Worm (Caenorhabditis elegans): ENCODE measurements around the gene srsx-24.

srsx-24 gene

ce11 chrV:7403501-7403900, 24.2 kb upstream of the srsx-24 start:
- TF ChIP-seq zip-2 (tag; optimal IDR thresholded peaks at IDR 0.05): no peak
- TF ChIP-seq unc-62 (GFP tag; optimal IDR thresholded peaks at IDR 0.05 in 1 of 2): peak in 1 of 2 experiments; percentile 92
- TF ChIP-seq unc-62 (tag; optimal IDR thresholded peaks at IDR 0.05): no peak
- TF ChIP-seq F10B5.3 (tag; optimal IDR thresholded peaks at IDR 0.05): no peak
- no peak for TF ChIP-seq nhr-25 (tag; optimal IDR thresholded peaks at IDR 0.05; ENCODE audit: borderline replicate concordance, insufficient read depth)
- TF ChIP-seq nhr-237 (tag; optimal IDR thresholded peaks at IDR 0.05): no peak

ce11 chrV:7402355-7402754, 23.1 kb upstream of the srsx-24 start, which contains the start of gene srj-13:
TSS of gene srj-13 (plus strand) at chrV:7402655.
- no peak for TF ChIP-seq nhr-77 (tag; optimal IDR thresholded peaks at IDR 0.05)
- no peak for TF ChIP-seq lin-15B (tag; optimal IDR thresholded peaks at IDR 0.05)
- TF ChIP-seq mes-2 (tag; optimal IDR thresholded peaks at IDR 0.05; ENCODE audit: poor library complexity, severe bottlenecking): no peak
- TF ChIP-seq aha-1 (tag): peak; percentile 32

- TF ChIP-seq ctbp-1 (GFP tag; IDR thresholded peaks at IDR 0.05): no peak
- no peak for TF ChIP-seq dpl-1 (GFP tag; optimal IDR thresholded peaks at IDR 0.05)
- TF ChIP-seq ama-1 (optimal IDR thresholded peaks at IDR 0.05): no peak
- TF ChIP-seq nhr-48 (tag; optimal IDR thresholded peaks at IDR 0.05): no peak
- no peak for TF ChIP-seq zfp-2 (tag; optimal IDR thresholded peaks at IDR 0.05)
- TF ChIP-seq snpc-4 (tag; optimal IDR thresholded peaks at IDR 0.05): no peak
- no peak for TF ChIP-seq zip-11 (GFP tag; IDR thresholded peaks at IDR 0.05)
Observed at ce11 chrV:7400588-7400987, 21.3 kb upstream of the srsx-24 start, which contains the start of gene srx-60. TSS of gene srx-60 (plus strand) at chrV:7400888.

ce11 chrV:7400095-7400494, 20.8 kb upstream of the srsx-24 start, which contains the start of gene cnc-9:
TSS of gene cnc-9 (minus strand) at chrV:7400195.
- TF ChIP-seq Y105C5A.15 (GFP tag; IDR thresholded peaks at IDR 0.05) (no peak), arid-1 (GFP tag; conservative IDR thresholded peaks at IDR 0.05) (no peak)

- TF ChIP-seq F44E2.7 (GFP tag; IDR thresholded peaks at IDR 0.05) (no peak), spr-3 (GFP tag; optimal IDR thresholded peaks at IDR 0.05) (no peak), dpl-1 (GFP tag; optimal IDR thresholded peaks at IDR 0.05) (no peak), lim-7 (GFP tag; IDR thresholded peaks at IDR 0.05) (no peak), daf-8 (GFP tag; IDR thresholded peaks at IDR 0.05) (no peak), nhr-11 (tag; optimal IDR thresholded peaks at IDR 0.05) (no peak), fkh-10 (GFP tag; optimal IDR thresholded peaks at IDR 0.05) (no peak), arid-1 (GFP tag; conservative IDR thresholded peaks at IDR 0.05) (no peak), pqm-1 (tag; optimal IDR thresholded peaks at IDR 0.05) (no peak), ztf-7 (tag; optimal IDR thresholded peaks at IDR 0.05) (no peak), D1046.2 (GFP tag; IDR thresholded peaks at IDR 0.05) (no peak)
Observed at ce11 chrV:7399202-7399601, 19.9 kb upstream of the srsx-24 start, which contains the start of gene gst-41. TSS of gene gst-41 (minus strand) at chrV:7399302.

- TF ChIP-seq gei-8 (GFP tag; optimal IDR thresholded peaks at IDR 0.05) (no peak), T26A8.4 (GFP tag; IDR thresholded peaks at IDR 0.05) (no peak), unc-62 (GFP tag; optimal IDR thresholded peaks at IDR 0.05 in 1 of 2) (peak in 1 of 2 experiments; percentile 2), unc-62 (tag; optimal IDR thresholded peaks at IDR 0.05) (no peak)
Observed at ce11 chrV:7395359-7395758, 16.1 kb upstream of the srsx-24 start, which contains the start of gene srx-9. TSS of gene srx-9 (minus strand) at chrV:7395459.

ce11 chrV:7391933-7392332, 12.6 kb upstream of the srsx-24 start, which contains the start of gene fbxa-105:
TSS of gene fbxa-105 (minus strand) at chrV:7392029.
- TF ChIP-seq nhr-25 (tag; optimal IDR thresholded peaks at IDR 0.05; ENCODE audit: borderline replicate concordance, insufficient read depth) (no peak), ZK546.5 (tag; optimal IDR thresholded peaks at IDR 0.05) (no peak), pqm-1 (tag; optimal IDR thresholded peaks at IDR 0.05) (peak; percentile 77), spr-3 (GFP tag; optimal IDR thresholded peaks at IDR 0.05) (no peak), dve-1 (tag; optimal IDR thresholded peaks at IDR 0.05; ENCODE audit: insufficient read depth) (peak; percentile 24), nhr-11 (tag; optimal IDR thresholded peaks at IDR 0.05) (no peak), saeg-2 (GFP tag; IDR thresholded peaks at IDR 0.05) (no peak), ZK337.2 (GFP tag; IDR thresholded peaks at IDR 0.05) (no peak), unc-130 (GFP tag; optimal IDR thresholded peaks at IDR 0.05) (no peak), aha-1 (tag) (no peak), mxl-3 (GFP tag; optimal IDR thresholded peaks at IDR 0.05) (no peak), daf-16 (GFP tag; optimal IDR thresholded peaks at IDR 0.05) (no peak), daf-16 (tag; optimal IDR thresholded peaks at IDR 0.05) (peak; percentile 59), ztf-7 (tag; optimal IDR thresholded peaks at IDR 0.05) (no peak), nhr-28 (tag; optimal IDR thresholded peaks at IDR 0.05) (peak; percentile 26), zag-1 (tag; optimal IDR thresholded peaks at IDR 0.05) (no peak), nhr-111 (GFP tag; optimal IDR thresholded peaks at IDR 0.05) (no peak), zfp-2 (tag; optimal IDR thresholded peaks at IDR 0.05) (no peak), ceh-82 (tag; optimal IDR thresholded peaks at IDR 0.05) (no peak)

Data from whole organism, L4 larva.